Fruit fly (Drosophila melanogaster): ENCODE data around the gene CG9536.

CG9536 gene

DNA sequence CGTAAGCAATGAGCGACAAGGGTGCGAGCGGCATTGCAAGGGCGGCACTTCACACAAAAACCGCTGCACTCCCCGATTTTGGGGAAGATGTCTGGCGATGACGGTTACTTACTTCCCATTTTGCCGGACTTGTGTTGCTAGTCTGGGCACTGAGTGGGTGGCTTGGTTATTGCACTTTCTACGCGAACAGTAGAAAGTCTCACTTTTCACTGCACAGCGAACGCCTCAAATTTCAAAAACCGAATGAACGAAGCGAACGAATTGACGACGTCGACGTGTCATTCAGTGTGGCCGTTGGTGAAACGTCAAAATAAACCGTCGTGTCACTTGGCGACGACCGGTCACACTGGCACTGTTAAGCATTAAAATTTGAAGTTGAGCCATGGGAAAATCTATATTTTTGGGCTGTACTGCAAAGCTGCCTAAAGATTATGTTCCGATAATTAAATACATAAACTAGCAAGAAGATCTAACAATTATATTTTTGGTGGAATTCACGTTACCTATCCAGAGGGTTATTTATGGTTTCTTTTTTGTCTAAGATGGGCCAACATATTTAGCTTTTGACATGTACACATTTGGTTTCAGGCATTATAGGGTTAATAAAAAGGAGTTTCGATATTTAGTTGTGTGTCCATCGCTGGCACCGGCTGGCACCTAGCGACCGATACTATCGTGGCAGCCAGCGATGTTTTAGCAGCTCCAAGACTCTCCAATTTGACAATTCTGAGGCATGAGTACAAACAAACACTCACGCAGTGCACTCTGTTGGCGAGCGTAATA lies 3.6 kb upstream of the CG9536 start, which contains the start of the genes Sec61alpha and Daxx (continued):
- peak; percentile 88 for TF ChIP-seq dysf (GFP tag; IDR thresholded peaks at IDR 0.05)
- 0 out of 2 replicates have a peak, but pooled peaks have one; percentile 53 for TF ChIP-seq bowl (GFP tag; IDR thresholded peaks at IDR 0.05)
- peak; percentile 42 for TF ChIP-seq CG10431 (GFP tag; optimal IDR thresholded peaks at IDR 0.05)
- TF ChIP-seq CG14965 (GFP tag; optimal IDR thresholded peaks at IDR 0.05; ENCODE audit: borderline replicate concordance) = peak; percentile 17
- TF ChIP-seq CG5953 (GFP tag; IDR thresholded peaks at IDR 0.05) = peak; percentile 66
- TF ChIP-seq CG18476 (GFP tag; optimal IDR thresholded peaks at IDR 0.05) = peak; percentile 77
- peak; percentile 94 for TF ChIP-seq Dbx (GFP tag; IDR thresholded peaks at IDR 0.05)
- TF ChIP-seq CG1832 (GFP tag; optimal IDR thresholded peaks at IDR 0.05) = no peak
- peak; percentile 79 for TF ChIP-seq corto (GFP tag; optimal IDR thresholded peaks at IDR 0.05)
- peak; percentile 62 for TF ChIP-seq Oaz (GFP tag; IDR thresholded peaks at IDR 0.05)
- TF ChIP-seq CG4820 (GFP tag; optimal IDR thresholded peaks at IDR 0.05) = peak; percentile 70
- peak; percentile 100 for TF ChIP-seq ato (GFP tag; IDR thresholded peaks at IDR 0.05; ENCODE audit: partially characterized antibody)
- peak; percentile 77 for TF ChIP-seq Fer2 (tag; optimal IDR thresholded peaks at IDR 0.05)
- peak; percentile 89 for TF ChIP-seq gem (tag; optimal IDR thresholded peaks at IDR 0.05)
- peak; percentile 67; the same call in 1 of the 2 replicates for TF ChIP-seq CG31441 (GFP tag; IDR thresholded peaks at IDR 0.05)
- TF ChIP-seq fru (optimal IDR thresholded peaks at IDR 0.05) = no peak
- TF ChIP-seq gt (GFP tag; IDR thresholded peaks at IDR 0.05) = 0 out of 2 replicates have a peak, but pooled peaks have one; percentile 27
- TF ChIP-seq nau (GFP tag; optimal IDR thresholded peaks at IDR 0.05) = peak; percentile 45
- TF ChIP-seq Spps (tag; optimal IDR thresholded peaks at IDR 0.05) = peak; percentile 75
- TF ChIP-seq tna (GFP tag; IDR thresholded peaks at IDR 0.05; ENCODE audit: partially characterized antibody) = peak; percentile 100
- peak; percentile 21 for TF ChIP-seq CG3065 (GFP tag; optimal IDR thresholded peaks at IDR 0.05)
- peak; percentile 64 for TF ChIP-seq CG11398 (GFP tag; optimal IDR thresholded peaks at IDR 0.05)
- peak; percentile 18; the same call in 1 of the 2 replicates for TF ChIP-seq sim (GFP tag; IDR thresholded peaks at IDR 0.05)
- TF ChIP-seq ind (GFP tag; optimal IDR thresholded peaks at IDR 0.05) = peak; percentile 88
- peak; percentile 81 for TF ChIP-seq HLH3B (GFP tag; IDR thresholded peaks at IDR 0.05)
- TF ChIP-seq nmo (GFP tag; optimal IDR thresholded peaks at IDR 0.05) = peak; percentile 87
- TF ChIP-seq pan (optimal IDR thresholded peaks at IDR 0.05) = no peak
- peak in 1 of 2 experiments; percentile 84 for TF ChIP-seq pan (GFP tag; optimal IDR thresholded peaks at IDR 0.05 in 1 of 2, IDR thresholded peaks at IDR 0.05 in 1 of 2)
- TF ChIP-seq CG2875 (GFP tag; optimal IDR thresholded peaks at IDR 0.05) = peak; percentile 19
- TF ChIP-seq slou (GFP tag; optimal IDR thresholded peaks at IDR 0.05) = peak; percentile 89
- TF ChIP-seq PHDP (tag; optimal IDR thresholded peaks at IDR 0.05) = peak; percentile 84
- peak; percentile 98 for TF ChIP-seq hbn (GFP tag; IDR thresholded peaks at IDR 0.05; ENCODE audit: partially characterized antibody)
- TF ChIP-seq CG17612 (GFP tag; IDR thresholded peaks at IDR 0.05) = peak; percentile 43; the same call in 1 of the 2 replicates
- peak; percentile 27 for TF ChIP-seq ftz-f1 (GFP tag; optimal IDR thresholded peaks at IDR 0.05)
- TF ChIP-seq nom (GFP tag; optimal IDR thresholded peaks at IDR 0.05) = no peak
- TF ChIP-seq unpg (GFP tag; optimal IDR thresholded peaks at IDR 0.05) = peak; percentile 85
- TF ChIP-seq CG34224 (GFP tag; IDR thresholded peaks at IDR 0.05; ENCODE audit: partially characterized antibody) = peak; percentile 99
- peak; percentile 86 for TF ChIP-seq esg (GFP tag; conservative IDR thresholded peaks at IDR 0.05)
- peak; percentile 14 for TF ChIP-seq CG7987 (GFP tag; optimal IDR thresholded peaks at IDR 0.05)
- peak; percentile 100 for TF ChIP-seq vnd (GFP tag; IDR thresholded peaks at IDR 0.05; ENCODE audit: partially characterized antibody)
- peak; percentile 21 for TF ChIP-seq CG12071 (GFP tag; optimal IDR thresholded peaks at IDR 0.05)
- TF ChIP-seq NC2β (GFP tag; optimal IDR thresholded peaks at IDR 0.05) = peak; percentile 75
- peak; percentile 100 for TF ChIP-seq bbx (GFP tag; IDR thresholded peaks at IDR 0.05; ENCODE audit: partially characterized antibody)
- TF ChIP-seq run (tag; optimal IDR thresholded peaks at IDR 0.05) = peak; percentile 58
- TF ChIP-seq row (GFP tag; IDR thresholded peaks at IDR 0.05) = peak; percentile 94
- TF ChIP-seq sc (optimal IDR thresholded peaks at IDR 0.05) = no peak
- peak; percentile 57 for TF ChIP-seq sc (GFP tag; optimal IDR thresholded peaks at IDR 0.05)
- no peak for TF ChIP-seq CG5180 (GFP tag; optimal IDR thresholded peaks at IDR 0.05)
- peak; percentile 66 for TF ChIP-seq chm (GFP tag; IDR thresholded peaks at IDR 0.05)
